Fruit fly (Drosophila melanogaster) whole organism, embryonic: ENCODE measurements around the gene CG34126.

Experiments
- Atf-2 ChIP-seq: fragments of 200-800 bp; sonication (Bioruptor generic); optimal IDR thresholded peaks from 2 replicates; lab custom pipeline; 2016; ENCODE audit warnings: missing biosample characterization, missing genetic modification characterization
- Atf6 ChIP-seq: fragments of 200-800 bp; sonication (Bioruptor generic); IDR thresholded peaks from 2 replicates; pipeline ENCODE4 v1.3.6; 2022; ENCODE audit warnings: missing biosample characterization, missing genetic modification characterization
- BEAF-32 ChIP-seq: fragments of 200-800 bp; sonication (Bioruptor generic); optimal IDR thresholded peaks from 3 replicates; lab custom pipeline; 2017; ENCODE audit warnings: missing biosample characterization, missing genetic modification characterization, mild to moderate bottlenecking, moderate library complexity, missing genetic modification reagents
- CG11456 ChIP-seq: fragments of 200-800 bp; sonication (Bioruptor generic); IDR thresholded peaks from 3 replicates; pipeline ENCODE4 v1.3.6; 2022; ENCODE audit warnings: missing biosample characterization, missing genetic modification characterization
- CG11695 ChIP-seq: fragments of 200-800 bp; sonication (Bioruptor generic); IDR thresholded peaks from 3 replicates; pipeline ENCODE4 v1.3.6; 2022; ENCODE audit warnings: missing biosample characterization, missing genetic modification characterization
- CG17912 ChIP-seq: fragments of 200-800 bp; sonication (Bioruptor generic); optimal IDR thresholded peaks from 2 replicates; lab custom pipeline; 2018; ENCODE audit warnings: missing biosample characterization, mild to moderate bottlenecking, missing genetic modification characterization
- CG1792 ChIP-seq: fragments of 200-800 bp; sonication (Bioruptor generic); optimal IDR thresholded peaks from 2 replicates; lab custom pipeline; 2016; ENCODE audit warnings: missing biosample characterization, missing genetic modification characterization
- CG3281 ChIP-seq: fragments of 200-800 bp; sonication (Bioruptor generic); optimal IDR thresholded peaks from 3 replicates; lab custom pipeline; 2017; ENCODE audit warnings: missing biosample characterization, mild to moderate bottlenecking, missing genetic modification characterization
- CG4282 ChIP-seq: fragments of 200-800 bp; sonication (Bioruptor generic); optimal IDR thresholded peaks from 2 replicates; lab custom pipeline; 2016; ENCODE audit warnings: missing biosample characterization, missing genetic modification characterization
- CG4617 ChIP-seq: fragments of 200-800 bp; sonication (Bioruptor generic); optimal IDR thresholded peaks from 3 replicates; lab custom pipeline; 2016; ENCODE audit warnings: missing biosample characterization, missing genetic modification characterization, borderline replicate concordance
- CG7556 ChIP-seq: fragments of 200-800 bp; sonication (Bioruptor generic); optimal IDR thresholded peaks from 2 replicates; lab custom pipeline; 2017; ENCODE audit warnings: missing biosample characterization, mild to moderate bottlenecking, missing genetic modification characterization
- CG8359 ChIP-seq: fragments of 200-800 bp; sonication (Bioruptor generic); optimal IDR thresholded peaks from 2 replicates; lab custom pipeline; 2017; ENCODE audit warnings: missing biosample characterization, mild to moderate bottlenecking, missing genetic modification characterization, borderline replicate concordance
- CG8765 ChIP-seq: fragments of 200-800 bp; sonication (Bioruptor generic); IDR thresholded peaks from 2 replicates; pipeline ENCODE4 v1.3.6; 2022; ENCODE audit warnings: missing biosample characterization, missing genetic modification characterization
- CG8944 ChIP-seq: fragments of 200-800 bp; sonication (Bioruptor generic); optimal IDR thresholded peaks from 3 replicates; lab custom pipeline; 2016; ENCODE audit warnings: missing biosample characterization, missing genetic modification characterization
- CG9437 ChIP-seq: fragments of 200-800 bp; sonication (Bioruptor generic); optimal IDR thresholded peaks from 2 replicates; lab custom pipeline; 2018; ENCODE audit warnings: missing biosample characterization, mild to moderate bottlenecking, missing genetic modification characterization
- Dll ChIP-seq: fragments of 200-800 bp; sonication (Bioruptor generic); IDR thresholded peaks from 4 replicates; pipeline ENCODE4 v1.3.6; 2022; ENCODE audit warnings: missing biosample characterization, missing genetic modification characterization; ENCODE audit not compliant: partially characterized antibody
- H2.0 ChIP-seq: fragments of 200-800 bp; sonication (Bioruptor generic); IDR thresholded peaks from 2 replicates; pipeline ENCODE4 v1.3.6; 2022; ENCODE audit warnings: missing biosample characterization, missing genetic modification characterization
- HLH54F ChIP-seq: fragments of 200-800 bp; sonication (Bioruptor generic); optimal IDR thresholded peaks from 3 replicates; lab custom pipeline; 2016; ENCODE audit warnings: missing biosample characterization, missing genetic modification characterization
- Jarid2 ChIP-seq: fragments of 200-800 bp; sonication (Bioruptor generic); optimal IDR thresholded peaks from 3 replicates; lab custom pipeline; 2017; ENCODE audit warnings: mild to moderate bottlenecking, missing biosample characterization, missing genetic modification reagents, missing genetic modification characterization
- MTF-1 ChIP-seq: fragments of 200-800 bp; sonication (Bioruptor generic); optimal IDR thresholded peaks from 2 replicates; lab custom pipeline; 2018; ENCODE audit warnings: missing biosample characterization, mild to moderate bottlenecking, missing genetic modification characterization, borderline replicate concordance
- Meics ChIP-seq: fragments of 200-800 bp; sonication (Bioruptor generic); optimal IDR thresholded peaks from 2 replicates; lab custom pipeline; 2017; ENCODE audit warnings: missing biosample characterization, mild to moderate bottlenecking, missing genetic modification characterization
- Myb ChIP-seq: fragments of 200-800 bp; sonication (Bioruptor generic); optimal IDR thresholded peaks from 2 replicates; lab custom pipeline; 2016; ENCODE audit warnings: missing biosample characterization, missing genetic modification characterization
- NC2β ChIP-seq: fragments of 200-800 bp; sonication (Bioruptor generic); optimal IDR thresholded peaks from 2 replicates; lab custom pipeline; 2016; ENCODE audit warnings: missing biosample characterization, missing genetic modification characterization
- Neu2 ChIP-seq: fragments of 200-800 bp; sonication (Bioruptor generic); optimal IDR thresholded peaks from 3 replicates; lab custom pipeline; 2016; ENCODE audit warnings: missing biosample characterization, missing genetic modification characterization, borderline replicate concordance
- TFAM ChIP-seq: fragments of 200-800 bp; sonication (Bioruptor generic); optimal IDR thresholded peaks from 2 replicates; lab custom pipeline; 2017; ENCODE audit warnings: missing biosample characterization, missing genetic modification characterization, inconsistent platforms
- chinmo ChIP-seq: fragments of 200-800 bp; sonication (Bioruptor generic); IDR thresholded peaks from 4 replicates; pipeline ENCODE4 v1.3.6; 2022; ENCODE audit warnings: missing biosample characterization, missing genetic modification characterization; ENCODE audit not compliant: partially characterized antibody
- crc ChIP-seq: fragments of 200-800 bp; sonication (Bioruptor generic); optimal IDR thresholded peaks from 2 replicates; lab custom pipeline; 2016; ENCODE audit warnings: missing biosample characterization, missing genetic modification characterization
- croc ChIP-seq: fragments of 200-800 bp; sonication (Bioruptor generic); conservative IDR thresholded peaks from 3 replicates; pipeline ENCODE4 v1.3.6; 2022; ENCODE audit warnings: missing biosample characterization, missing genetic modification characterization
- crol ChIP-seq: fragments of 200-800 bp; sonication (Bioruptor generic); IDR thresholded peaks from 2 replicates; pipeline ENCODE4 v1.3.6; 2022; ENCODE audit warnings: missing biosample characterization, missing genetic modification characterization
- dmrt11E ChIP-seq: fragments of 200-800 bp; sonication (Bioruptor generic); optimal IDR thresholded peaks from 3 replicates; lab custom pipeline; 2018; ENCODE audit warnings: missing biosample characterization, mild to moderate bottlenecking, missing genetic modification characterization, moderate library complexity
- fd102C ChIP-seq: fragments of 200-800 bp; sonication (Bioruptor generic); optimal IDR thresholded peaks from 2 replicates; lab custom pipeline; 2018; ENCODE audit warnings: missing biosample characterization, mild to moderate bottlenecking, missing genetic modification characterization, moderate library complexity
- fru ChIP-seq: fragments of >200 bp; optimal IDR thresholded peaks from 2 replicates; lab custom pipeline; 2017
- jigr1 ChIP-seq: fragments of 200-800 bp; sonication (Bioruptor generic); IDR thresholded peaks from 3 replicates; pipeline ENCODE4 v1.3.6; 2022; ENCODE audit warnings: missing biosample characterization, missing genetic modification characterization
- jumu ChIP-seq: fragments of 200-800 bp; sonication (Bioruptor generic); optimal IDR thresholded peaks from 3 replicates; lab custom pipeline; 2016; ENCODE audit warnings: missing biosample characterization, missing genetic modification characterization
- ken ChIP-seq: fragments of 200-800 bp; sonication (Bioruptor generic); IDR thresholded peaks from 3 replicates; pipeline ENCODE4 v1.3.6; 2022; ENCODE audit warnings: missing biosample characterization, missing genetic modification characterization
- lola ChIP-seq, 3 experiments: fragments of >200 bp in 2 of 3; fragments of 200-800 bp in 1 of 3; sonication (Bioruptor generic) in 1 of 3; optimal IDR thresholded peaks; 2 replicates each; lab custom pipeline; 2017 to 2019; ENCODE audit warnings: missing biosample characterization in 3 of 3, missing genetic modification characterization in 3 of 3, mild to moderate bottlenecking in 1 of 3, moderate library complexity in 1 of 3
- mirr ChIP-seq: fragments of 200-800 bp; sonication (Bioruptor generic); optimal IDR thresholded peaks from 3 replicates; lab custom pipeline; 2018; ENCODE audit warnings: missing biosample characterization, mild to moderate bottlenecking, missing genetic modification characterization
- pnt ChIP-seq: fragments of 200-800 bp; sonication (Bioruptor generic); optimal IDR thresholded peaks from 3 replicates; lab custom pipeline; 2016; ENCODE audit warnings: missing biosample characterization, missing genetic modification characterization
- prd ChIP-seq, 3 experiments: fragments of >200 bp in 2 of 3; fragments of 200-800 bp in 1 of 3; sonication (Bioruptor generic) in 1 of 3; optimal IDR thresholded peaks in 2 of 3; IDR thresholded peaks in 1 of 3; 2 replicates in 2 of 3; 3 replicates in 1 of 3; pipeline versions ENCODE4 v1.3.6 to Lab custom; 2017 to 2022; ENCODE audit warnings: missing biosample characterization in 1 of 3, missing genetic modification characterization in 1 of 3
- repo ChIP-seq: fragments of 200-800 bp; sonication (Bioruptor generic); optimal IDR thresholded peaks from 2 replicates; lab custom pipeline; 2016; ENCODE audit warnings: missing biosample characterization, missing genetic modification characterization
- shn ChIP-seq: fragments of 200-800 bp; sonication (Bioruptor generic); optimal IDR thresholded peaks from 3 replicates; lab custom pipeline; 2016; ENCODE audit warnings: missing biosample characterization, missing genetic modification characterization
- sob ChIP-seq: fragments of 200-800 bp; sonication (Bioruptor generic); IDR thresholded peaks from 2 replicates; pipeline ENCODE4 v1.3.6; 2022; ENCODE audit warnings: missing biosample characterization, missing genetic modification characterization
- sr ChIP-seq: fragments of 200-800 bp; sonication (Bioruptor generic); IDR thresholded peaks from 3 replicates; pipeline ENCODE4 v1.3.6; 2022; ENCODE audit warnings: missing biosample characterization, missing genetic modification characterization
- tna ChIP-seq: fragments of 200-800 bp; sonication (Bioruptor generic); IDR thresholded peaks from 2 replicates; pipeline ENCODE4 v1.3.6; 2022; ENCODE audit warnings: missing biosample characterization, missing genetic modification characterization; ENCODE audit not compliant: partially characterized antibody
- unc-4 ChIP-seq: fragments of 200-800 bp; sonication (Bioruptor generic); IDR thresholded peaks from 2 replicates; pipeline ENCODE4 v1.3.6; 2022; ENCODE audit warnings: missing biosample characterization, missing genetic modification characterization; ENCODE audit not compliant: partially characterized antibody
- usp ChIP-seq: fragments of >200 bp; optimal IDR thresholded peaks from 2 replicates; lab custom pipeline; 2017; ENCODE audit warnings: missing biosample characterization, missing genetic modification characterization
- z ChIP-seq: fragments of 200-800 bp; sonication (Bioruptor generic); IDR thresholded peaks from 3 replicates; pipeline ENCODE4 v1.3.6; 2022; ENCODE audit warnings: missing biosample characterization, missing genetic modification characterization
- zfh1 ChIP-seq: fragments of 200-800 bp; sonication (Bioruptor generic); IDR thresholded peaks from 3 replicates; pipeline ENCODE4 v1.3.6; 2022; ENCODE audit warnings: missing biosample characterization, missing genetic modification characterization

The CG34126 gene

dm6 chr2L:4997401-4998259, 16.2 kb downstream of the CG34126 start (continued):
- peak; percentile 94 for TF ChIP-seq Myb (GFP tag; lab: Kevin White, UChicago)
- peak; percentile 99 for TF ChIP-seq crc
- peak; percentile 99 for TF ChIP-seq CG1792 (GFP tag; lab: Kevin White, UChicago)
- TF ChIP-seq H2.0: peak; percentile 99
- peak; percentile 99 for TF ChIP-seq CG8765
- TF ChIP-seq repo (GFP tag; lab: Kevin White, UChicago): peak; percentile 99
- peak; percentile 99 for TF ChIP-seq croc (GFP tag; lab: Robert Waterston, UW)
- TF ChIP-seq dmrt11E: peak; percentile 99
- peak; percentile 99 for TF ChIP-seq jumu (GFP tag; lab: Kevin White, UChicago)
- TF ChIP-seq lola (GFP tag; optimal IDR thresholded peaks at IDR 0.05; lab: Kevin White, UChicago): peak in 1 of 3 experiments; percentile 98
- peak; percentile 59; the same call in 1 of the 4 replicates for TF ChIP-seq Dll
- peak; percentile 94 for TF ChIP-seq TFAM
- TF ChIP-seq ken (GFP tag; lab: Robert Waterston, UW): peak; percentile 99
- TF ChIP-seq usp (GFP tag; lab: Kevin White, UChicago): no peak
- TF ChIP-seq tna (GFP tag; lab: Robert Waterston, UW): peak; percentile 55
- peak; percentile 99 for TF ChIP-seq jigr1 (GFP tag; lab: Robert Waterston, UW)
- peak; percentile 94 for TF ChIP-seq Neu2 (GFP tag; lab: Kevin White, UChicago)
- TF ChIP-seq zfh1 (GFP tag; lab: Robert Waterston, UW): peak; percentile 100
- TF ChIP-seq Atf-2 (GFP tag; lab: Kevin White, UChicago): peak; percentile 99
- peak; percentile 99 for TF ChIP-seq HLH54F (GFP tag; lab: Kevin White, UChicago)
- peak; percentile 84 for TF ChIP-seq z (GFP tag; lab: Robert Waterston, UW)
- TF ChIP-seq CG4282 (GFP tag; lab: Kevin White, UChicago): peak; percentile 99
- TF ChIP-seq Jarid2 (GFP tag; lab: Kevin White, UChicago): peak; percentile 94
- peak; percentile 99 for TF ChIP-seq CG11456 (GFP tag; lab: Robert Waterston, UW)
- peak; percentile 78 for TF ChIP-seq fd102C
- TF ChIP-seq pnt (GFP tag; lab: Kevin White, UChicago): peak; percentile 99
- TF ChIP-seq mirr (GFP tag; lab: Kevin White, UChicago): peak; percentile 99
- peak; percentile 99 for TF ChIP-seq NC2β
- peak; percentile 97 for TF ChIP-seq CG9437 (GFP tag; lab: Kevin White, UChicago)
- TF ChIP-seq prd (optimal IDR thresholded peaks at IDR 0.05; lab: Kevin White, UChicago): no peak
- TF ChIP-seq prd (GFP tag; IDR thresholded peaks at IDR 0.05; lab: Robert Waterston, UW): peak; percentile 99
- no peak for TF ChIP-seq fru
- peak; percentile 99 for TF ChIP-seq CG8944 (GFP tag; lab: Kevin White, UChicago)
- TF ChIP-seq CG8359: peak; percentile 95
- peak; percentile 99 for TF ChIP-seq CG3281
- TF ChIP-seq CG17912: peak; percentile 96
- TF ChIP-seq shn (GFP tag; lab: Kevin White, UChicago): peak; percentile 100
- peak; percentile 99 for TF ChIP-seq sob (GFP tag; lab: Robert Waterston, UW)
- TF ChIP-seq BEAF-32 (GFP tag; lab: Kevin White, UChicago): peak; percentile 24
- peak; percentile 98 for TF ChIP-seq sr (GFP tag; lab: Robert Waterston, UW)
- peak; percentile 98 for TF ChIP-seq CG11695
- TF ChIP-seq Atf6 (GFP tag; lab: Robert Waterston, UW): peak; percentile 99
- peak; percentile 99 for TF ChIP-seq CG4617 (GFP tag; lab: Kevin White, UChicago)
- TF ChIP-seq CG7556 (GFP tag; lab: Kevin White, UChicago): peak; percentile 98
- peak; percentile 96 for TF ChIP-seq crol (GFP tag; lab: Robert Waterston, UW)
- peak; percentile 99 for TF ChIP-seq Meics (GFP tag; lab: Kevin White, UChicago)
- no peak; the same call in 1 of the 2 replicates for TF ChIP-seq unc-4 (GFP tag; lab: Robert Waterston, UW)
- TF ChIP-seq chinmo (GFP tag; lab: Robert Waterston, UW): no peak
- TF ChIP-seq MTF-1: peak; percentile 98
